Worm (Caenorhabditis elegans): Measurements from ENCODE around the gene slc-17.9.

ce11 chrX:9717265-9717664 is 47.5 kb downstream of the slc-17.9 start, which contains the start of gene him-4:
- TF ChIP-seq ama-1 (optimal IDR thresholded peaks at IDR 0.05) (no peak), tra-4 (tag; optimal IDR thresholded peaks at IDR 0.05) (no peak), B0310.2 (tag; optimal IDR thresholded peaks at IDR 0.05) (no peak), ceh-13 (GFP tag; optimal IDR thresholded peaks at IDR 0.05) (no peak), hmg-4 (GFP tag; optimal IDR thresholded peaks at IDR 0.05) (no peak), tbx-37 (GFP tag; conservative IDR thresholded peaks at IDR 0.05) (no peak), sea-1 (GFP tag; conservative IDR thresholded peaks at IDR 0.05) (no peak), ets-7 (tag; optimal IDR thresholded peaks at IDR 0.05) (no peak), tbx-11 (GFP tag; IDR thresholded peaks at IDR 0.05) (no peak), pes-1 (GFP tag; IDR thresholded peaks at IDR 0.05) (no peak), hmbx-1 (tag; optimal IDR thresholded peaks at IDR 0.05) (no peak), ceh-36 (tag; optimal IDR thresholded peaks at IDR 0.05) (no peak), aly-1 (tag; optimal IDR thresholded peaks at IDR 0.05) (no peak)
